Fruit fly (Drosophila melanogaster) whole organism, prepupa: ENCODE measurements around the gene CG1273.

Source experiments
- CG15336 ChIP-seq: fragments of 200-800 bp; sonication (Bioruptor generic); IDR thresholded peaks from 2 replicates; pipeline ENCODE4 v1.3.6; 2022; ENCODE audit warnings: missing biosample characterization, missing genetic modification characterization
- CG1621 ChIP-seq: fragments of 200-800 bp; sonication (Bioruptor generic); optimal IDR thresholded peaks from 3 replicates; lab custom pipeline; 2018; ENCODE audit warnings: missing biosample characterization, mild to moderate bottlenecking, missing genetic modification characterization
- CG31627 ChIP-seq: fragments of 200-800 bp; sonication (Bioruptor generic); optimal IDR thresholded peaks from 3 replicates; lab custom pipeline; 2016; ENCODE audit warnings: missing biosample characterization, missing genetic modification characterization
- CG6163 ChIP-seq: fragments of 200-800 bp; sonication (Bioruptor generic); IDR thresholded peaks from 3 replicates; pipeline ENCODE4 v1.3.6; 2022; ENCODE audit warnings: missing biosample characterization, missing genetic modification characterization
- Eip78C ChIP-seq: fragments of 200-800 bp; sonication (Bioruptor generic); peaks from one replicate; lab custom pipeline; 2016; ENCODE audit warnings: missing biosample characterization, missing genetic modification characterization
- Hr38 ChIP-seq: sonication (Bioruptor generic); optimal IDR thresholded peaks from 2 replicates; lab custom pipeline; 2016; ENCODE audit warnings: missing biosample characterization, missing genetic modification characterization
- Hr4 ChIP-seq: fragments of 200-800 bp; sonication (Bioruptor generic); optimal IDR thresholded peaks from 3 replicates; lab custom pipeline; 2016; ENCODE audit warnings: missing biosample characterization, missing genetic modification characterization
- Met ChIP-seq: fragments of 200-800 bp; sonication (Bioruptor generic); optimal IDR thresholded peaks from 3 replicates; lab custom pipeline; 2016; ENCODE audit warnings: missing biosample characterization, missing genetic modification characterization
- acj6 ChIP-seq: fragments of 200-800 bp; sonication (Bioruptor generic); optimal IDR thresholded peaks from 3 replicates; lab custom pipeline; 2016; ENCODE audit warnings: missing biosample characterization, missing genetic modification characterization
- net ChIP-seq: fragments of 200-800 bp; sonication (Bioruptor generic); optimal IDR thresholded peaks from 3 replicates; lab custom pipeline; 2016; ENCODE audit warnings: missing biosample characterization, missing genetic modification characterization
- topi ChIP-seq: fragments of 200-800 bp; sonication (Bioruptor generic); optimal IDR thresholded peaks from 3 replicates; lab custom pipeline; 2016; ENCODE audit warnings: missing biosample characterization, missing genetic modification characterization

DNA sequence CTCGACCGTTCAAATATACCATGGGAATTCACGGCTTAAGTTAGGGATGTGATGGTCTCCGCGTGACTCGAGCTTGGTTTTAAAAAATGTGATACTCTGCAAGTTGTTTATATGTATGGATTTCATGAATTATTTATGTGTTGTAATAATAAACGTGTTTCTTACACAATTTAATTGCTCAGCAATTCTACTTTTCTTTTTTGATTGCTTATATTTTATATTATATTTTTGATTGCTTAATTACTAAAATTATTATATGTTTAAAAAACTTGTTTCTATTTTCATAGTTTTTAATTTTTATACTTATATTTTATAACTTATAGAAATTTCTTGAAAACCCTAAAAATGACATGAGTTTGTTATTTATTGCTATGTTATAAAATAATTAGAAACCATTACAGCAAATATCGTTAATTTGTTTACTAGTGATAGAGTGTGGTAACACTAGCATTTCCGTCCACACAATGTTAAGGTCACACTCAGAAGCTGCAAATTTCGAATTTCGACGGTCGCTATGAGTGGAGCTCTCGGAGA, 9.2 kb upstream of the CG1273 start, which contains the start of the genes ago and CG1265:
- TF ChIP-seq Hr4 (GFP tag; lab: Kevin White, UChicago) (peak; percentile 41), CG31627 (GFP tag; lab: Kevin White, UChicago) (peak; percentile 37), Hr38 (GFP tag; lab: Kevin White, UChicago) (no peak), Met (GFP tag; lab: Kevin White, UChicago) (peak; percentile 20), CG6163 (no peak), acj6 (GFP tag; lab: Kevin White, UChicago) (peak; percentile 42), CG15336 (GFP tag; lab: Robert Waterston, UW) (no peak), topi (GFP tag; lab: Kevin White, UChicago) (no peak), Eip78C (GFP tag; lab: Kevin White, UChicago) (peak; percentile 63), net (GFP tag; lab: Kevin White, UChicago) (no peak), CG1621 (tag; lab: Kevin White, UChicago) (no peak)
